Worm (Caenorhabditis elegans) whole organism, L4 larva: Measurements from ENCODE around the gene tsp-3.

Experiments
- F10B5.3 ChIP-seq: sonication (generic microtip); optimal IDR thresholded peaks from 2 replicates; lab custom pipeline; 2016; ENCODE audit warnings: mild to moderate bottlenecking, missing genetic modification characterization, missing compliant biosample characterization
- F37D6.2 ChIP-seq: sonication (generic microtip); optimal IDR thresholded peaks from 2 replicates; lab custom pipeline; 2016; ENCODE audit warnings: mild to moderate bottlenecking, missing genetic modification characterization, missing compliant biosample characterization
- F44E2.7 ChIP-seq: fragments of 200-800 bp; sonication (Bioruptor generic); IDR thresholded peaks from 2 replicates; pipeline ENCODE4 v2.1.2; 2022; ENCODE audit warnings: missing genetic modification characterization, missing compliant biosample characterization
- R02D3.7 ChIP-seq: fragments of 150-350 bp; sonication (generic microtip); optimal IDR thresholded peaks from 3 replicates; lab custom pipeline; 2014; ENCODE audit warnings: missing biosample characterization, missing genetic modification characterization
- T26A8.4 ChIP-seq: fragments of 200-800 bp; sonication (Bioruptor generic); IDR thresholded peaks from 2 replicates; pipeline ENCODE4 v1.3.6; 2022; ENCODE audit warnings: missing genetic modification characterization, missing compliant biosample characterization
- Y5F2A.4 ChIP-seq: fragments of 200-800 bp; sonication (Bioruptor generic); optimal IDR thresholded peaks from 2 replicates; lab custom pipeline; 2018; ENCODE audit warnings: mild to moderate bottlenecking, missing genetic modification characterization, missing compliant biosample characterization
- aly-2 ChIP-seq: sonication (generic microtip); optimal IDR thresholded peaks from 2 replicates; lab custom pipeline; 2018; ENCODE audit warnings: missing biosample characterization, missing genetic modification characterization
- arid-1 ChIP-seq: fragments of 200-800 bp; sonication (Bioruptor generic); conservative IDR thresholded peaks from 2 replicates; pipeline ENCODE4 v1.3.6; 2022; ENCODE audit warnings: missing genetic modification reagents, missing genetic modification characterization, missing compliant biosample characterization
- ceh-32 ChIP-seq: sonication (generic microtip); optimal IDR thresholded peaks from 2 replicates; lab custom pipeline; 2016; ENCODE audit warnings: mild to moderate bottlenecking, missing genetic modification characterization, missing compliant biosample characterization; ENCODE audit not compliant: poor library complexity
- ceh-82 ChIP-seq: sonication (generic microtip); optimal IDR thresholded peaks from 2 replicates; lab custom pipeline; 2017; ENCODE audit warnings: missing biosample characterization, missing genetic modification characterization
- ctbp-1 ChIP-seq: fragments of 200-800 bp; sonication (Bioruptor generic); IDR thresholded peaks from 2 replicates; pipeline ENCODE4 v1.3.6; 2022; ENCODE audit warnings: missing genetic modification reagents, missing genetic modification characterization, missing compliant biosample characterization
- daf-19 ChIP-seq: fragments of 200-800 bp; sonication (Bioruptor generic); conservative IDR thresholded peaks from 2 replicates; pipeline ENCODE4 v1.3.6; 2022; ENCODE audit warnings: missing genetic modification characterization, missing compliant biosample characterization
- dmd-6 ChIP-seq: fragments of 200-800 bp; sonication (Bioruptor generic); IDR thresholded peaks from 2 replicates; pipeline ENCODE4 v1.3.6; 2022; ENCODE audit warnings: missing genetic modification reagents, missing genetic modification characterization, missing compliant biosample characterization
- dmd-9 ChIP-seq: fragments of 200-800 bp; sonication (Bioruptor generic); IDR thresholded peaks from 2 replicates; pipeline ENCODE4 v1.3.6; 2022; ENCODE audit warnings: missing genetic modification reagents, missing genetic modification characterization, missing compliant biosample characterization
- dpl-1 ChIP-seq: fragments of 150-350 bp; optimal IDR thresholded peaks from 2 replicates; lab custom pipeline; 2014; ENCODE audit warnings: missing biosample characterization, missing genetic modification reagents, missing genetic modification characterization
- egl-27 ChIP-seq: sonication (generic microtip); optimal IDR thresholded peaks from 3 replicates; lab custom pipeline; 2017; ENCODE audit warnings: missing biosample characterization, missing genetic modification reagents, missing genetic modification characterization
- egl-43 ChIP-seq: fragments of 200-800 bp; sonication (Bioruptor generic); IDR thresholded peaks from 2 replicates; pipeline ENCODE4 v1.3.6; 2022; ENCODE audit warnings: missing genetic modification reagents, missing genetic modification characterization, missing compliant biosample characterization
- fkh-10 ChIP-seq: fragments of 150-350 bp; optimal IDR thresholded peaks from 2 replicates; lab custom pipeline; 2014; ENCODE audit warnings: missing biosample characterization, missing genetic modification reagents, missing genetic modification characterization
- hlh-11 ChIP-seq: fragments of 200-800 bp; sonication (Bioruptor generic); optimal IDR thresholded peaks from 2 replicates; lab custom pipeline; 2018; ENCODE audit warnings: mild to moderate bottlenecking, missing genetic modification characterization, missing compliant biosample characterization
- hlh-30 ChIP-seq: sonication (generic microtip); optimal IDR thresholded peaks from 2 replicates; lab custom pipeline; 2017; ENCODE audit warnings: antibody characterized with exemption, mild to moderate bottlenecking, missing genetic modification characterization, missing compliant biosample characterization; ENCODE audit not compliant: insufficient read depth
- hmg-1.1 ChIP-seq: fragments of 200-800 bp; sonication (Bioruptor generic); IDR thresholded peaks from 2 replicates; pipeline ENCODE4 v1.3.6; 2022; ENCODE audit warnings: missing genetic modification reagents, missing genetic modification characterization, missing compliant biosample characterization
- jun-1 ChIP-seq: fragments of 150-350 bp; optimal IDR thresholded peaks from 2 replicates; lab custom pipeline; 2014; ENCODE audit warnings: missing biosample characterization, missing genetic modification reagents, missing genetic modification characterization
- lin-1 ChIP-seq: fragments of 200-800 bp; sonication (Bioruptor generic); IDR thresholded peaks from 2 replicates; pipeline ENCODE4 v1.3.6; 2022; ENCODE audit warnings: missing genetic modification reagents, missing genetic modification characterization, missing compliant biosample characterization
- lin-15B ChIP-seq: fragments of 150-350 bp; sonication (generic microtip); optimal IDR thresholded peaks from 3 replicates; lab custom pipeline; 2014; ENCODE audit warnings: missing biosample characterization, missing genetic modification characterization
- lir-3 ChIP-seq: sonication (generic microtip); optimal IDR thresholded peaks from 2 replicates; lab custom pipeline; 2016; ENCODE audit warnings: mild to moderate bottlenecking, missing genetic modification characterization, missing compliant biosample characterization
- lsy-2 ChIP-seq, 2 experiments: fragments of 150-350 bp in 1 of 2; sonication (generic microtip) in 1 of 2; optimal IDR thresholded peaks; 2 replicates each; lab custom pipeline; 2014 to 2017; ENCODE audit warnings: missing biosample characterization in 2 of 2, missing genetic modification characterization in 2 of 2
- mdl-1 ChIP-seq, 2 experiments: fragments of 150-350 bp in 1 of 2; sonication (generic microtip) in 1 of 2; optimal IDR thresholded peaks; 2 replicates each; lab custom pipeline; 2014 to 2017; ENCODE audit warnings: missing biosample characterization in 2 of 2, missing genetic modification characterization in 2 of 2
- mep-1 ChIP-seq: fragments of 150-350 bp; sonication (generic microtip); optimal IDR thresholded peaks from 3 replicates; lab custom pipeline; 2014; ENCODE audit warnings: missing biosample characterization, missing genetic modification characterization
- mxl-3 ChIP-seq: fragments of 200-800 bp; sonication (Bioruptor generic); optimal IDR thresholded peaks from 2 replicates; lab custom pipeline; 2018; ENCODE audit warnings: mild to moderate bottlenecking, missing genetic modification characterization, missing compliant biosample characterization
- nhr-111 ChIP-seq: fragments of 200-800 bp; sonication (Bioruptor generic); optimal IDR thresholded peaks from 2 replicates; lab custom pipeline; 2018; ENCODE audit warnings: mild to moderate bottlenecking, missing genetic modification characterization, missing compliant biosample characterization
- nhr-25 ChIP-seq: sonication (generic microtip); optimal IDR thresholded peaks from 2 replicates; lab custom pipeline; 2017; ENCODE audit warnings: missing genetic modification characterization, mild to moderate bottlenecking, missing compliant biosample characterization, antibody characterized with exemption, moderate library complexity, borderline replicate concordance; ENCODE audit not compliant: insufficient read depth
- nhr-42 ChIP-seq: fragments of 200-800 bp; sonication (Bioruptor generic); IDR thresholded peaks from 2 replicates; pipeline ENCODE4 v1.3.6; 2022; ENCODE audit warnings: missing genetic modification characterization, missing compliant biosample characterization
- nhr-6 ChIP-seq: fragments of 150-350 bp; optimal IDR thresholded peaks from 2 replicates; lab custom pipeline; 2014; ENCODE audit warnings: missing biosample characterization, missing genetic modification characterization
- pha-4 ChIP-seq, 2 experiments: fragments of 150-350 bp in 1 of 2; fragments of 200-800 bp in 1 of 2; sonication (Bioruptor generic) in 1 of 2; IDR thresholded peaks in 1 of 2; optimal IDR thresholded peaks in 1 of 2; 2 replicates each; pipeline versions ENCODE4 v1.3.6 to Lab custom; 2014 to 2022; ENCODE audit warnings: missing genetic modification characterization in 2 of 2, missing genetic modification reagents in 2 of 2, missing biosample characterization in 1 of 2, missing compliant biosample characterization in 1 of 2
- rbr-2 ChIP-seq: sonication (generic microtip); optimal IDR thresholded peaks from 2 replicates; lab custom pipeline; 2016; ENCODE audit warnings: missing genotype, missing genetic modification characterization, missing compliant biosample characterization
- skn-1 ChIP-seq: fragments of 150-350 bp; optimal IDR thresholded peaks from 2 replicates; lab custom pipeline; 2014; ENCODE audit warnings: missing biosample characterization, missing genetic modification characterization
- snpc-4 ChIP-seq: fragments of 150-350 bp; optimal IDR thresholded peaks from 2 replicates; lab custom pipeline; 2014; ENCODE audit warnings: missing biosample characterization, missing genetic modification characterization
- spr-3 ChIP-seq: fragments of 200-800 bp; sonication (Bioruptor generic); optimal IDR thresholded peaks from 2 replicates; lab custom pipeline; 2018; ENCODE audit warnings: mild to moderate bottlenecking, missing genetic modification characterization, missing compliant biosample characterization
- tra-1 ChIP-seq: fragments of 200-800 bp; sonication (Bioruptor generic); IDR thresholded peaks from 2 replicates; pipeline ENCODE4 v1.3.6; 2022; ENCODE audit warnings: missing genetic modification reagents, missing genetic modification characterization, missing compliant biosample characterization
- unc-130 ChIP-seq: sonication (generic microtip); optimal IDR thresholded peaks from 2 replicates; lab custom pipeline; 2016; ENCODE audit warnings: missing genetic modification reagents, missing genetic modification characterization, missing compliant biosample characterization
- ztf-11 ChIP-seq: fragments of 150-350 bp; optimal IDR thresholded peaks from 2 replicates; lab custom pipeline; 2014; ENCODE audit warnings: missing biosample characterization, missing genetic modification characterization

tsp-3 gene

ce11 chrIII:13256438-13256928, 44.0 kb downstream of the tsp-3 start, which contains the start of gene F56A8.3 (continued):
- TF ChIP-seq tra-1 (GFP tag; lab: Robert Waterston, UW), result no peak
- TF ChIP-seq rbr-2 (tag; lab: Kevin White, UChicago), result peak; percentile 12
- no peak for TF ChIP-seq aly-2 (tag; lab: Kevin White, UChicago)
- TF ChIP-seq ctbp-1 (GFP tag; lab: Robert Waterston, UW), result 0 out of 2 replicates have a peak, but pooled peaks have one; percentile 31
- TF ChIP-seq ztf-11 (tag; lab: Kevin White, UChicago), result no peak
- TF ChIP-seq snpc-4 (tag; lab: Kevin White, UChicago), result no peak
- TF ChIP-seq ceh-82 (tag; lab: Kevin White, UChicago), result no peak
- TF ChIP-seq dmd-6 (GFP tag; lab: Robert Waterston, UW), result peak; percentile 18; the same call in 1 of the 2 replicates
- TF ChIP-seq daf-19 (GFP tag; lab: Robert Waterston, UW), result no peak
- TF ChIP-seq egl-27 (tag; lab: Kevin White, UChicago), result no peak
- TF ChIP-seq dmd-9 (GFP tag; lab: Robert Waterston, UW), result no peak
- peak; percentile 86 for TF ChIP-seq R02D3.7 (tag; lab: Kevin White, UChicago)
- TF ChIP-seq ceh-32 (tag; lab: Kevin White, UChicago), result no peak
- TF ChIP-seq mxl-3 (GFP tag; lab: Kevin White, UChicago), result no peak
- TF ChIP-seq nhr-25, result peak; percentile 51
- peak; percentile 4 for TF ChIP-seq jun-1 (tag; lab: Kevin White, UChicago)
- TF ChIP-seq nhr-42 (GFP tag; lab: Robert Waterston, UW), result no peak
- TF ChIP-seq skn-1 (tag; lab: Kevin White, UChicago), result no peak
- TF ChIP-seq arid-1 (GFP tag; lab: Robert Waterston, UW), result no peak
- TF ChIP-seq nhr-111, result no peak
- no peak for TF ChIP-seq spr-3 (GFP tag; lab: Kevin White, UChicago)
- TF ChIP-seq hlh-11, result no peak
- TF ChIP-seq F37D6.2 (tag; lab: Kevin White, UChicago), result no peak
- TF ChIP-seq lir-3 (tag; lab: Kevin White, UChicago), result no peak
- peak; percentile 36 for TF ChIP-seq F10B5.3 (tag; lab: Kevin White, UChicago)
- TF ChIP-seq T26A8.4 (GFP tag; lab: Robert Waterston, UW), result peak; percentile 16; the same call in 1 of the 2 replicates
- TF ChIP-seq mep-1 (tag; lab: Kevin White, UChicago), result no peak
- TF ChIP-seq nhr-6 (tag; lab: Kevin White, UChicago), result peak; percentile 80
- TF ChIP-seq egl-43 (GFP tag; lab: Robert Waterston, UW), result no peak
- no peak for TF ChIP-seq lin-15B (tag; lab: Kevin White, UChicago)
- TF ChIP-seq unc-130 (GFP tag; lab: Kevin White, UChicago), result no peak
- TF ChIP-seq Y5F2A.4, result no peak

- TF ChIP-seq ztf-11 (tag; lab: Kevin White, UChicago), result no peak
- no peak for TF ChIP-seq pha-4 (GFP tag; IDR thresholded peaks at IDR 0.05; lab: Robert Waterston, UW)
- no peak for TF ChIP-seq pha-4 (tag; optimal IDR thresholded peaks at IDR 0.05; lab: Kevin White, UChicago)
- peak; percentile 14 for TF ChIP-seq mep-1 (tag; lab: Kevin White, UChicago)
- no peak for TF ChIP-seq lin-1 (GFP tag; lab: Robert Waterston, UW)
- TF ChIP-seq fkh-10, result peak; percentile 24
- TF ChIP-seq hmg-1.1, result 0 out of 2 replicates have a peak, but pooled peaks have one; percentile 9
- TF ChIP-seq dpl-1 (GFP tag; lab: Kevin White, UChicago), result peak; percentile 18
- no peak for TF ChIP-seq F44E2.7 (GFP tag; lab: Robert Waterston, UW)
- TF ChIP-seq tra-1 (GFP tag; lab: Robert Waterston, UW), result no peak
- TF ChIP-seq ctbp-1 (GFP tag; lab: Robert Waterston, UW), result no peak
- TF ChIP-seq lsy-2 (tag; optimal IDR thresholded peaks at IDR 0.05; lab: Kevin White, UChicago), result peak in 1 of 2 experiments; percentile 48
- TF ChIP-seq hlh-30 (tag; lab: Kevin White, UChicago), result peak; percentile 20
- TF ChIP-seq mdl-1 (tag; optimal IDR thresholded peaks at IDR 0.05; lab: Kevin White, UChicago), result peak in 1 of 2 experiments; percentile 30
- TF ChIP-seq, all 104 proteins: peak for 7
These were observed 45.7 kb downstream of the tsp-3 start for ce11 chrIII:13258163-13258562.
